Fruit fly (Drosophila melanogaster): ENCODE measurements around the gene ApepP.

dm6 chr2L:16889608-16890007 lies 20.6 kb downstream of the ApepP start, which contains the start of gene CG42556:
- no peak for TF ChIP-seq h (GFP tag; optimal IDR thresholded peaks at IDR 0.05)
- TF ChIP-seq foxo (GFP tag; optimal IDR thresholded peaks at IDR 0.05): no peak
- no peak for TF ChIP-seq dl (GFP tag; optimal IDR thresholded peaks at IDR 0.05; ENCODE audit: insufficient read depth in 1 of 2, partially characterized antibody in 2 of 2)
- no peak for TF ChIP-seq Hr78 (GFP tag; optimal IDR thresholded peaks at IDR 0.05)
- TF ChIP-seq Jra (GFP tag; optimal IDR thresholded peaks at IDR 0.05): no peak
